Fruit fly (Drosophila melanogaster) S2 (cell line): ENCODE measurements around the gene CG15731.

Source experiments
- CG8478 ChIP-seq: fragments of >200 bp; optimal IDR thresholded peaks from 2 replicates; lab custom pipeline; 2018
- CTCF ChIP-seq, 2 experiments: fragments of >200 bp; optimal IDR thresholded peaks; 2 replicates each; lab custom pipeline; 2018

Gene CG15731

dm6 chrX:12457713-12458233 lies at the start of gene CG15731:
Gene CG15731, minus strand, starts transcription at chrX:12457763.
- TF ChIP-seq CTCF (optimal IDR thresholded peaks at IDR 0.05; lab: Kevin White, UChicago) = no peak
- TF ChIP-seq CG8478 = no peak

dm6 chrX:12498101-12498500 lies 40.5 kb upstream of the CG15731 start:
- TF ChIP-seq CTCF (optimal IDR thresholded peaks at IDR 0.05; lab: Kevin White, UChicago) (no peak), CG8478 (no peak)

dm6 chrX:12496930-12497329 lies 39.4 kb upstream of the CG15731 start, which contains the start of gene mdu:
Gene mdu, plus strand, starts transcription at chrX:12497188.
- TF ChIP-seq CTCF (optimal IDR thresholded peaks at IDR 0.05; lab: Kevin White, UChicago) = no peak

dm6 chrX:12496497-12496896 lies 38.9 kb upstream of the CG15731 start, which contains the start of gene Mks1:
Gene Mks1, minus strand, starts transcription at chrX:12496597.
- TF ChIP-seq CTCF (optimal IDR thresholded peaks at IDR 0.05; lab: Kevin White, UChicago) (no peak), CG8478 (no peak)

- TF ChIP-seq CTCF (optimal IDR thresholded peaks at IDR 0.05; lab: Kevin White, UChicago) (no peak), CG8478 (no peak)
Measured at dm6 chrX:12489991-12490390, 32.4 kb upstream of the CG15731 start, which contains the start of gene Lsp1alpha. Gene Lsp1alpha, plus strand, starts transcription at chrX:12490291.

dm6 chrX:12487485-12487884 lies 29.9 kb upstream of the CG15731 start:
- TF ChIP-seq CTCF (optimal IDR thresholded peaks at IDR 0.05; lab: Kevin White, UChicago) (no peak), CG8478 (no peak)

- TF ChIP-seq CTCF (optimal IDR thresholded peaks at IDR 0.05; lab: Kevin White, UChicago) (no peak), CG8478 (no peak)
Measured at dm6 chrX:12486294-12487020, 28.9 kb upstream of the CG15731 start, which contains the start of gene Cpr11A. Gene Cpr11A, plus strand, starts transcription at chrX:12486970.

- TF ChIP-seq CTCF (optimal IDR thresholded peaks at IDR 0.05; lab: Kevin White, UChicago) = no peak
- TF ChIP-seq CG8478 = no peak
Measured at dm6 chrX:12480282-12480681, 22.7 kb upstream of the CG15731 start.

dm6 chrX:12473953-12474468 lies 16.4 kb upstream of the CG15731 start:
- TF ChIP-seq CTCF (optimal IDR thresholded peaks at IDR 0.05; lab: Kevin White, UChicago) (no peak), CG8478 (no peak)

dm6 chrX:12472244-12472736 lies 14.7 kb upstream of the CG15731 start:
- no peak for TF ChIP-seq CG8478
- no peak for TF ChIP-seq CTCF (optimal IDR thresholded peaks at IDR 0.05; lab: Kevin White, UChicago)

- TF ChIP-seq CG8478 (no peak), CTCF (optimal IDR thresholded peaks at IDR 0.05; lab: Kevin White, UChicago) (no peak)
Measured at dm6 chrX:12471408-12471807, 13.8 kb upstream of the CG15731 start.

dm6 chrX:12470187-12470931 lies 12.8 kb upstream of the CG15731 start:
- TF ChIP-seq CG8478 (no peak), CTCF (optimal IDR thresholded peaks at IDR 0.05; lab: Kevin White, UChicago) (no peak)

- TF ChIP-seq CTCF (optimal IDR thresholded peaks at IDR 0.05; lab: Kevin White, UChicago) = no peak
- TF ChIP-seq CG8478 = no peak
Measured at dm6 chrX:12469778-12470177, 12.2 kb upstream of the CG15731 start.

dm6 chrX:12469172-12469571 lies 11.6 kb upstream of the CG15731 start:
- no peak for TF ChIP-seq CTCF (optimal IDR thresholded peaks at IDR 0.05; lab: Kevin White, UChicago)
- no peak for TF ChIP-seq CG8478

- no peak for TF ChIP-seq CG8478
- TF ChIP-seq CTCF (optimal IDR thresholded peaks at IDR 0.05; lab: Kevin White, UChicago) = no peak
Measured at dm6 chrX:12467241-12467597, 9.7 kb upstream of the CG15731 start.
